Fruit fly (Drosophila melanogaster): Measurements from ENCODE around the gene CG17646.

Gene CG17646

dm6 chr2L:1793168-1793567 is 60.8 kb downstream of the CG17646 start, which contains the start of gene Gr22b:
Gene Gr22b, minus strand, starts transcription at chr2L:1793268.
- TF ChIP-seq sv (GFP tag; optimal IDR thresholded peaks at IDR 0.05) (no peak), h (GFP tag; optimal IDR thresholded peaks at IDR 0.05) (no peak), jim (GFP tag; optimal IDR thresholded peaks at IDR 0.05) (no peak), Hr78 (GFP tag; optimal IDR thresholded peaks at IDR 0.05) (no peak), CG32264 (GFP tag; optimal IDR thresholded peaks at IDR 0.05) (no peak), psq (GFP tag; optimal IDR thresholded peaks at IDR 0.05) (no peak), Dif (GFP tag; optimal IDR thresholded peaks at IDR 0.05; ENCODE audit: partially characterized antibody) (no peak), Abd-B (GFP tag; optimal IDR thresholded peaks at IDR 0.05) (no peak), Myc (optimal IDR thresholded peaks at IDR 0.05) (no peak), lola (GFP tag; optimal IDR thresholded peaks at IDR 0.05) (no peak), Mio (GFP tag; optimal IDR thresholded peaks at IDR 0.05) (no peak), tai (GFP tag; optimal IDR thresholded peaks at IDR 0.05) (no peak)

dm6 chr2L:1794817-1795216 is 62.5 kb downstream of the CG17646 start, which contains the start of gene Gr22a:
Gene Gr22a, minus strand, starts transcription at chr2L:1794917.
- TF ChIP-seq rgr (GFP tag; optimal IDR thresholded peaks at IDR 0.05) (no peak), CG32264 (GFP tag; optimal IDR thresholded peaks at IDR 0.05) (no peak), ey (GFP tag; optimal IDR thresholded peaks at IDR 0.05) (no peak), OdsH (GFP tag; optimal IDR thresholded peaks at IDR 0.05) (no peak), Hnf4 (GFP tag; optimal IDR thresholded peaks at IDR 0.05) (no peak), Mio (GFP tag; optimal IDR thresholded peaks at IDR 0.05) (no peak), brk (GFP tag; optimal IDR thresholded peaks at IDR 0.05) (no peak), Abd-B (GFP tag; optimal IDR thresholded peaks at IDR 0.05) (no peak), sage (GFP tag; optimal IDR thresholded peaks at IDR 0.05) (no peak), tai (GFP tag; optimal IDR thresholded peaks at IDR 0.05) (no peak), Jra (GFP tag; optimal IDR thresholded peaks at IDR 0.05) (no peak), N (GFP tag; optimal IDR thresholded peaks at IDR 0.05) (no peak), h (GFP tag; optimal IDR thresholded peaks at IDR 0.05) (no peak)
